Worm (Caenorhabditis elegans) whole organism, L1 larva: ENCODE results near the gene osm-3.

Source experiments
- C34B4.2 ChIP-seq: sonication (generic microtip); optimal IDR thresholded peaks from 2 replicates; lab custom pipeline; 2017; ENCODE audit warnings: mild to moderate bottlenecking, missing genetic modification characterization, missing compliant biosample characterization
- F16B12.6 ChIP-seq: fragments of 150-350 bp; optimal IDR thresholded peaks from 2 replicates; lab custom pipeline; 2014; ENCODE audit warnings: missing biosample characterization, missing genetic modification characterization
- Y116A8C.19 ChIP-seq: sonication (generic microtip); optimal IDR thresholded peaks from 2 replicates; lab custom pipeline; 2016; ENCODE audit warnings: missing compliant biosample characterization, missing genetic modification characterization, borderline replicate concordance
- aly-2 ChIP-seq: fragments of 150-350 bp; optimal IDR thresholded peaks from 2 replicates; lab custom pipeline; 2014; ENCODE audit warnings: missing biosample characterization, missing genetic modification characterization
- ceh-8 ChIP-seq: fragments of 200-800 bp; sonication (Bioruptor generic); optimal IDR thresholded peaks from 2 replicates; lab custom pipeline; 2018; ENCODE audit warnings: mild to moderate bottlenecking, missing genetic modification characterization, moderate library complexity, missing compliant biosample characterization
- ceh-90 ChIP-seq: sonication (generic microtip); optimal IDR thresholded peaks from 2 replicates; lab custom pipeline; 2016; ENCODE audit warnings: missing genetic modification characterization, missing compliant biosample characterization
- ces-1 ChIP-seq: fragments of 150-350 bp; optimal IDR thresholded peaks from 2 replicates; lab custom pipeline; 2014; ENCODE audit warnings: missing biosample characterization, missing genetic modification reagents, missing genetic modification characterization
- dpl-1 ChIP-seq, 3 experiments: fragments of 150-350 bp in 2 of 3; sonication (generic microtip) in 1 of 3; optimal IDR thresholded peaks; 2 replicates each; lab custom pipeline; 2014 to 2017; ENCODE audit warnings: missing biosample characterization in 3 of 3, missing genetic modification characterization in 3 of 3, missing genetic modification reagents in 3 of 3
- efl-1 ChIP-seq, 4 experiments: fragments of 150-350 bp; optimal IDR thresholded peaks in 3 of 4; peaks in 1 of 4; 1 replicate in 1 of 4; 2 replicates in 3 of 4; lab custom pipeline; 2014; ENCODE audit warnings: missing biosample characterization in 2 of 4, missing genetic modification characterization in 2 of 4, missing genetic modification reagents in 2 of 4
- egl-13 ChIP-seq: sonication (generic microtip); optimal IDR thresholded peaks from 2 replicates; lab custom pipeline; 2016; ENCODE audit warnings: missing genotype, missing genetic modification reagents, missing genetic modification characterization, missing compliant biosample characterization
- egl-27 ChIP-seq, 2 experiments: fragments of 150-350 bp in 1 of 2; sonication (generic microtip); optimal IDR thresholded peaks; 3 replicates each; lab custom pipeline; 2017 to 2018; ENCODE audit warnings: missing biosample characterization in 2 of 2, missing genetic modification characterization in 2 of 2, missing genetic modification reagents in 2 of 2
- elt-2 ChIP-seq: sonication (generic microtip); optimal IDR thresholded peaks from 2 replicates; lab custom pipeline; 2016; ENCODE audit warnings: missing genetic modification characterization, mild to moderate bottlenecking, inconsistent platforms, missing compliant biosample characterization, missing genetic modification reagents
- ets-5 ChIP-seq: fragments of 200-800 bp; sonication (Bioruptor generic); IDR thresholded peaks from 2 replicates; pipeline ENCODE4 v1.3.6; 2022; ENCODE audit warnings: missing genetic modification characterization, missing compliant biosample characterization
- grh-1 ChIP-seq: fragments of 200-800 bp; sonication (Bioruptor generic); IDR thresholded peaks from 2 replicates; pipeline ENCODE4 v1.3.6; 2022; ENCODE audit warnings: missing genetic modification reagents, missing genetic modification characterization, missing compliant biosample characterization
- hlh-17 ChIP-seq: fragments of 200-800 bp; sonication (Bioruptor generic); optimal IDR thresholded peaks from 2 replicates; lab custom pipeline; 2018; ENCODE audit warnings: missing genetic modification characterization, mild to moderate bottlenecking, missing compliant biosample characterization, moderate library complexity, borderline replicate concordance
- jun-1 ChIP-seq: fragments of 150-350 bp; optimal IDR thresholded peaks from 2 replicates; lab custom pipeline; 2014; ENCODE audit warnings: missing biosample characterization, missing genetic modification reagents, missing genetic modification characterization
- lin-13 ChIP-seq: fragments of 150-350 bp; optimal IDR thresholded peaks from 2 replicates; lab custom pipeline; 2014; ENCODE audit warnings: missing biosample characterization, missing genetic modification reagents, missing genetic modification characterization
- lin-14 ChIP-seq: fragments of 200-800 bp; sonication (Bioruptor generic); optimal IDR thresholded peaks from 2 replicates; lab custom pipeline; 2018; ENCODE audit warnings: mild to moderate bottlenecking, missing genetic modification characterization, moderate library complexity, missing compliant biosample characterization
- lin-35 ChIP-seq, 2 experiments: fragments of 150-350 bp; optimal IDR thresholded peaks; 2 replicates each; lab custom pipeline; 2014; ENCODE audit warnings: missing biosample characterization in 2 of 2, missing genetic modification characterization in 2 of 2, missing genetic modification reagents in 2 of 2
- lin-39 ChIP-seq: fragments of 150-350 bp; optimal IDR thresholded peaks from 2 replicates; lab custom pipeline; 2014; ENCODE audit warnings: missing biosample characterization, missing genetic modification reagents, missing genetic modification characterization
- mep-1 ChIP-seq: fragments of 150-350 bp; optimal IDR thresholded peaks from 2 replicates; lab custom pipeline; 2014; ENCODE audit warnings: missing biosample characterization, missing genetic modification characterization
- nhr-12 ChIP-seq: sonication (generic microtip); optimal IDR thresholded peaks from 2 replicates; lab custom pipeline; 2017; ENCODE audit warnings: missing biosample characterization, missing genetic modification characterization
- nhr-19 ChIP-seq: fragments of 200-800 bp; sonication (Bioruptor generic); conservative IDR thresholded peaks from 2 replicates; pipeline ENCODE4 v1.3.6; 2022; ENCODE audit warnings: missing genetic modification characterization, missing compliant biosample characterization
- nhr-47 ChIP-seq: sonication (generic microtip); optimal IDR thresholded peaks from 2 replicates; lab custom pipeline; 2016; ENCODE audit warnings: mild to moderate bottlenecking, missing genetic modification characterization, moderate library complexity, missing compliant biosample characterization
- nhr-71 ChIP-seq: sonication (generic microtip); optimal IDR thresholded peaks from 2 replicates; lab custom pipeline; 2016; ENCODE audit warnings: mild to moderate bottlenecking, missing genetic modification characterization, moderate library complexity, missing compliant biosample characterization
- nhr-85 ChIP-seq: sonication (generic microtip); peaks from one replicate; lab custom pipeline; 2016; ENCODE audit warnings: missing genetic modification characterization, inconsistent platforms, missing compliant biosample characterization
- pag-3 ChIP-seq: sonication (generic microtip); optimal IDR thresholded peaks from 2 replicates; lab custom pipeline; 2017; ENCODE audit warnings: missing genetic modification characterization, mild to moderate bottlenecking, missing compliant biosample characterization, antibody characterized with exemption, borderline replicate concordance; ENCODE audit not compliant: insufficient read depth
- pqm-1 ChIP-seq: sonication (generic microtip); optimal IDR thresholded peaks from 3 replicates; lab custom pipeline; 2017; ENCODE audit warnings: missing biosample characterization, missing genetic modification characterization
- skn-1 ChIP-seq: fragments of 150-350 bp; optimal IDR thresholded peaks from 2 replicates; lab custom pipeline; 2014; ENCODE audit warnings: missing biosample characterization, missing genetic modification characterization
- snpc-4 ChIP-seq: fragments of 150-350 bp; optimal IDR thresholded peaks from 2 replicates; lab custom pipeline; 2014; ENCODE audit warnings: missing biosample characterization, missing genetic modification characterization
- snu-23 ChIP-seq: sonication (generic microtip); optimal IDR thresholded peaks from 2 replicates; lab custom pipeline; 2016; ENCODE audit warnings: missing genetic modification characterization, missing compliant biosample characterization
- sptf-1 ChIP-seq: fragments of 150-350 bp; optimal IDR thresholded peaks from 2 replicates; lab custom pipeline; 2014; ENCODE audit warnings: missing biosample characterization, missing genetic modification characterization
- swsn-7 ChIP-seq: sonication (generic microtip); optimal IDR thresholded peaks from 2 replicates; lab custom pipeline; 2016; ENCODE audit warnings: missing genetic modification characterization, missing compliant biosample characterization
- tbx-2 ChIP-seq: sonication (generic microtip); optimal IDR thresholded peaks from 2 replicates; lab custom pipeline; 2016; ENCODE audit warnings: missing genetic modification characterization, missing compliant biosample characterization
- tlp-1 ChIP-seq: fragments of 150-350 bp; optimal IDR thresholded peaks from 2 replicates; lab custom pipeline; 2014; ENCODE audit warnings: missing biosample characterization, missing genetic modification characterization
- unc-62 ChIP-seq: fragments of 150-350 bp; optimal IDR thresholded peaks from 2 replicates; lab custom pipeline; 2014; ENCODE audit warnings: missing biosample characterization, missing genetic modification reagents, missing genetic modification characterization
- unc-98 ChIP-seq: fragments of 200-800 bp; sonication (Bioruptor generic); IDR thresholded peaks from 2 replicates; pipeline ENCODE4 v1.3.6; 2022; ENCODE audit warnings: missing genetic modification characterization, missing compliant biosample characterization
- ztf-4 ChIP-seq: fragments of 150-350 bp; optimal IDR thresholded peaks from 2 replicates; lab custom pipeline; 2014; ENCODE audit warnings: missing biosample characterization, missing genetic modification characterization

Gene osm-3

ce11 chrIV:3752276-3752675, 48.6 kb downstream of the osm-3 start:
- TF ChIP-seq swsn-7 (tag; lab: Kevin White, UChicago) = no peak
- TF ChIP-seq nhr-85 (tag; lab: Kevin White, UChicago) = peak; percentile 39
- TF ChIP-seq lin-35 (GFP tag; optimal IDR thresholded peaks at IDR 0.05; lab: Kevin White, UChicago) = peak in 1 of 2 experiments; percentile 8
- no peak for TF ChIP-seq nhr-19 (GFP tag; lab: Robert Waterston, UW)
- TF ChIP-seq ceh-90 (tag; lab: Kevin White, UChicago) = no peak
- no peak for TF ChIP-seq F16B12.6
- no peak for TF ChIP-seq egl-27 (tag; optimal IDR thresholded peaks at IDR 0.05; lab: Kevin White, UChicago)
- TF ChIP-seq nhr-47 (tag; lab: Kevin White, UChicago) = no peak
- TF ChIP-seq pag-3 (tag; lab: Kevin White, UChicago) = no peak
- no peak for TF ChIP-seq pqm-1
- TF ChIP-seq ceh-8 (GFP tag; lab: Kevin White, UChicago) = no peak
- TF ChIP-seq lin-13 (GFP tag; lab: Kevin White, UChicago) = no peak
- no peak for TF ChIP-seq lin-39 (tag; lab: Kevin White, UChicago)
- TF ChIP-seq snu-23 (GFP tag; lab: Kevin White, UChicago) = peak; percentile 21
- TF ChIP-seq lin-14 = no peak
- no peak for TF ChIP-seq ces-1 (GFP tag; lab: Kevin White, UChicago)
- TF ChIP-seq nhr-71 (tag; lab: Kevin White, UChicago) = no peak
- no peak for TF ChIP-seq C34B4.2
- TF ChIP-seq efl-1 (optimal IDR thresholded peaks at IDR 0.05; lab: Kevin White, UChicago) = no peak
- peak in 1 of 2 experiments; percentile 66 for TF ChIP-seq efl-1 (GFP tag; optimal IDR thresholded peaks at IDR 0.05 in 1 of 2; lab: Kevin White, UChicago)
- TF ChIP-seq unc-62 (GFP tag; lab: Kevin White, UChicago) = no peak
- no peak for TF ChIP-seq Y116A8C.19 (tag; lab: Kevin White, UChicago)
- TF ChIP-seq tlp-1 (tag; lab: Kevin White, UChicago) = no peak
- no peak for TF ChIP-seq mep-1 (tag; lab: Kevin White, UChicago)
- TF ChIP-seq egl-13 (tag; lab: Kevin White, UChicago) = no peak
- no peak for TF ChIP-seq ets-5 (GFP tag; lab: Robert Waterston, UW)
- TF ChIP-seq skn-1 (tag; lab: Kevin White, UChicago) = no peak
- TF ChIP-seq snpc-4 (tag; lab: Kevin White, UChicago) = no peak
- TF ChIP-seq sptf-1 = no peak
- TF ChIP-seq hlh-17 (GFP tag; lab: Kevin White, UChicago) = no peak
- TF ChIP-seq jun-1 (tag; lab: Kevin White, UChicago) = no peak
- TF ChIP-seq unc-98 (GFP tag; lab: Robert Waterston, UW) = no peak
- TF ChIP-seq ztf-4 (tag; lab: Kevin White, UChicago) = no peak
- TF ChIP-seq elt-2 (tag; lab: Kevin White, UChicago) = no peak
- TF ChIP-seq dpl-1 (GFP tag; optimal IDR thresholded peaks at IDR 0.05; lab: Kevin White, UChicago) = peak in 1 of 3 experiments; percentile 13
- no peak for TF ChIP-seq nhr-12 (tag; lab: Kevin White, UChicago)

- TF ChIP-seq lin-13 (GFP tag; lab: Kevin White, UChicago) (no peak), tbx-2 (tag; lab: Kevin White, UChicago) (no peak), ets-5 (GFP tag; lab: Robert Waterston, UW) (no peak), grh-1 (GFP tag; lab: Robert Waterston, UW) (no peak), aly-2 (tag; lab: Kevin White, UChicago) (no peak)
- TF ChIP-seq, all 84 proteins: peak for 0
These were observed 49.9 kb downstream of the osm-3 start, which contains the start of gene ugt-45 for ce11 chrIV:3751001-3751400. ugt-45 (minus strand) TSS chrIV:3751101.
